Worm (Caenorhabditis elegans): ENCODE results near the gene spe-36.
A peak's percentile ranks its signal among the peaks of the same experiment; 100 is the strongest.

Gene spe-36

ce11 chrIV:11593415-11594190 is 1.5 kb upstream of the spe-36 start, which contains the start of gene F40F11.3:
F40F11.3 (minus strand) TSS chrIV:11594003.
- peak; percentile 25; the same call in 1 of the 2 replicates for TF ChIP-seq dmd-8 (GFP tag; IDR thresholded peaks at IDR 0.05)
- TF ChIP-seq cey-2 (tag; optimal IDR thresholded peaks at IDR 0.05; ENCODE audit: borderline replicate concordance, insufficient read depth): no peak
- TF ChIP-seq unc-62 (GFP tag; optimal IDR thresholded peaks at IDR 0.05 in 1 of 2): peak in 1 of 2 experiments; percentile 99
- no peak for TF ChIP-seq unc-62 (tag; optimal IDR thresholded peaks at IDR 0.05)
- peak; percentile 64; the same call in 1 of the 2 replicates for TF ChIP-seq nhr-42 (GFP tag; IDR thresholded peaks at IDR 0.05)
- no peak for TF ChIP-seq Y48G9A.11 (GFP tag; IDR thresholded peaks at IDR 0.05)
- TF ChIP-seq Y75B8A.6 (GFP tag; IDR thresholded peaks at IDR 0.05): no peak
- peak; percentile 74 for TF ChIP-seq T26A8.4 (GFP tag; IDR thresholded peaks at IDR 0.05)
- TF ChIP-seq nhr-237 (tag; optimal IDR thresholded peaks at IDR 0.05): no peak
- TF ChIP-seq set-16 (GFP tag; IDR thresholded peaks at IDR 0.05): no peak
- no peak for TF ChIP-seq nhr-76 (tag; optimal IDR thresholded peaks at IDR 0.05)
- no peak for TF ChIP-seq F49E8.2 (tag; optimal IDR thresholded peaks at IDR 0.05; ENCODE audit: borderline replicate concordance)
- TF ChIP-seq ceh-44 (GFP tag; IDR thresholded peaks at IDR 0.05): 0 out of 2 replicates have a peak, but pooled peaks have one; percentile 8
- peak; percentile 69 for TF ChIP-seq nhr-6 (tag; optimal IDR thresholded peaks at IDR 0.05)
- no peak for TF ChIP-seq unc-130 (GFP tag; optimal IDR thresholded peaks at IDR 0.05)
- peak; percentile 38; the same call in 1 of the 2 replicates for TF ChIP-seq ceh-20 (GFP tag; IDR thresholded peaks at IDR 0.05)
- no peak; the same call in 1 of the 2 replicates for TF ChIP-seq D1046.2 (GFP tag; IDR thresholded peaks at IDR 0.05)
- no peak for TF ChIP-seq ceh-32 (tag; optimal IDR thresholded peaks at IDR 0.05; ENCODE audit: poor library complexity)
- TF ChIP-seq lim-7 (GFP tag; IDR thresholded peaks at IDR 0.05): peak; percentile 71; the same call in 1 of the 2 replicates
- TF ChIP-seq T20F7.1 (GFP tag; optimal IDR thresholded peaks at IDR 0.05): peak; percentile 79
- TF ChIP-seq mxl-2 (GFP tag; conservative IDR thresholded peaks at IDR 0.05): no peak
- TF ChIP-seq nhr-77 (tag; optimal IDR thresholded peaks at IDR 0.05): peak; percentile 17
- TF ChIP-seq mdt-29 (GFP tag; IDR thresholded peaks at IDR 0.05): no peak; the same call in 1 of the 2 replicates
- TF ChIP-seq ztf-11 (tag; optimal IDR thresholded peaks at IDR 0.05): no peak
- no peak for TF ChIP-seq lin-39 (tag; optimal IDR thresholded peaks at IDR 0.05)
- no peak for TF ChIP-seq nhr-10 (tag; optimal IDR thresholded peaks at IDR 0.05)
- TF ChIP-seq duxl-1 (tag; optimal IDR thresholded peaks at IDR 0.05; ENCODE audit: poor library complexity): peak; percentile 77
- TF ChIP-seq lin-13 (GFP tag; optimal IDR thresholded peaks at IDR 0.05): no peak
- TF ChIP-seq dmd-6 (GFP tag; IDR thresholded peaks at IDR 0.05): peak; percentile 76
- TF ChIP-seq hmg-1.1 (GFP tag; IDR thresholded peaks at IDR 0.05): peak; percentile 95
- no peak for TF ChIP-seq sdz-12 (GFP tag; optimal IDR thresholded peaks at IDR 0.05)
- TF ChIP-seq nhr-102 (tag; optimal IDR thresholded peaks at IDR 0.05): peak; percentile 34
- TF ChIP-seq ama-1 (optimal IDR thresholded peaks at IDR 0.05): no peak
- TF ChIP-seq daf-12 (tag; optimal IDR thresholded peaks at IDR 0.05): no peak
- TF ChIP-seq php-3 (GFP tag; IDR thresholded peaks at IDR 0.05): peak; percentile 77
- TF ChIP-seq attf-4 (tag; optimal IDR thresholded peaks at IDR 0.05): peak; percentile 38
- TF ChIP-seq lin-29 (GFP tag; IDR thresholded peaks at IDR 0.05): no peak
- TF ChIP-seq nhr-11 (tag; optimal IDR thresholded peaks at IDR 0.05): peak; percentile 73
- peak; percentile 62 for TF ChIP-seq daf-19 (GFP tag; conservative IDR thresholded peaks at IDR 0.05)
- no peak for TF ChIP-seq daf-8 (GFP tag; IDR thresholded peaks at IDR 0.05)
- peak; percentile 33; the same call in 1 of the 2 replicates for TF ChIP-seq dmd-9 (GFP tag; IDR thresholded peaks at IDR 0.05)
- no peak for TF ChIP-seq madf-5 (GFP tag; IDR thresholded peaks at IDR 0.05)
- peak; percentile 72 for TF ChIP-seq tra-1 (GFP tag; IDR thresholded peaks at IDR 0.05)
- peak; percentile 8 for TF ChIP-seq pqm-1 (tag; optimal IDR thresholded peaks at IDR 0.05)
- TF ChIP-seq ceh-62 (tag; optimal IDR thresholded peaks at IDR 0.05): no peak
- TF ChIP-seq zag-1 (tag; optimal IDR thresholded peaks at IDR 0.05): no peak
- TF ChIP-seq arid-1 (GFP tag; conservative IDR thresholded peaks at IDR 0.05): peak; percentile 73
- TF ChIP-seq aly-2 (tag; optimal IDR thresholded peaks at IDR 0.05): no peak
- TF ChIP-seq mdl-1 (tag; optimal IDR thresholded peaks at IDR 0.05): peak; percentile 36 to 85
- peak; percentile 24 for TF ChIP-seq snpc-1.2 (GFP tag; IDR thresholded peaks at IDR 0.05)
